Worm (Caenorhabditis elegans) whole organism, early embryonic: Measurements from ENCODE around the gene C26E6.12.

Source experiments
- aly-1 ChIP-seq: sonication (generic microtip); optimal IDR thresholded peaks from 2 replicates; lab custom pipeline; 2016; ENCODE audit warnings: missing genetic modification characterization, missing compliant biosample characterization
- ama-1 ChIP-seq: fragments of 150-350 bp; optimal IDR thresholded peaks from 2 replicates; lab custom pipeline; 2014
- ceh-13 ChIP-seq: fragments of 200-800 bp; sonication (Bioruptor generic); optimal IDR thresholded peaks from 2 replicates; lab custom pipeline; 2018; ENCODE audit warnings: mild to moderate bottlenecking, missing genetic modification characterization, missing compliant biosample characterization

DNA sequence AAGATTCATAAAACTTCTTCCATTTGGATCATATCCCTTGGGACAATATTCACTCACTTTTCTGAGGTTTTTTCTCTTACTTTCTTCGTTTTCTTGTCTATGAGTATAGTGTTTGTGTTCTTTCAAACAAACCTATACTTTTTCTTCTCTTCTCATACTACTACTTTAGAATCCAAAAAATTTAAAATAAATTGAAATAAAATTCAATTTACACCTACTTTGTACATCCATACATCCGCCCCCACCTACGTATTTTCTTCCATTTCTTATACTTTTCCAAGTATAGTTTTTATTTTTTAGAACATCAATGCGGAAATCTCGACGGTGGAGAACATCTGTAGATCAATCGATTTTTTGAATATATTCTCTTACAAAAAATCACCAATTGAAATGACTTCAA lies 33.2 kb upstream of the C26E6.12 start, which contains the start of gene nca-2:
- TF ChIP-seq aly-1 (tag; lab: Kevin White, UChicago) (no peak), ceh-13 (GFP tag; lab: Kevin White, UChicago) (no peak), ama-1 (no peak)
